Fruit fly (Drosophila melanogaster) whole organism, embryonic: ENCODE results near the gene Rab3-GAP.

ENCODE experiments used
- Asciz ChIP-seq: fragments of 200-800 bp; sonication (Bioruptor generic); optimal IDR thresholded peaks from 2 replicates; lab custom pipeline; 2017; ENCODE audit warnings: missing biosample characterization, mild to moderate bottlenecking, missing genetic modification characterization, missing genetic modification reagents
- Atf-2 ChIP-seq: fragments of 200-800 bp; sonication (Bioruptor generic); optimal IDR thresholded peaks from 2 replicates; lab custom pipeline; 2016; ENCODE audit warnings: missing biosample characterization, missing genetic modification characterization
- Atf3 ChIP-seq: fragments of 200-800 bp; sonication (Bioruptor generic); optimal IDR thresholded peaks from 3 replicates; lab custom pipeline; 2016; ENCODE audit warnings: missing biosample characterization, missing genetic modification characterization
- CG11093 ChIP-seq: fragments of 200-800 bp; sonication (Bioruptor generic); IDR thresholded peaks from 3 replicates; pipeline ENCODE4 v1.3.6; 2022; ENCODE audit warnings: missing biosample characterization, missing genetic modification characterization
- CG12155 ChIP-seq: fragments of 200-800 bp; sonication (Bioruptor generic); optimal IDR thresholded peaks from 3 replicates; lab custom pipeline; 2016; ENCODE audit warnings: missing biosample characterization, missing genetic modification characterization
- CG13296 ChIP-seq: fragments of 200-800 bp; sonication (Bioruptor generic); optimal IDR thresholded peaks from 3 replicates; lab custom pipeline; 2018; ENCODE audit warnings: missing biosample characterization, mild to moderate bottlenecking, missing genetic modification characterization
- CG14441 ChIP-seq: fragments of 200-800 bp; sonication (Bioruptor generic); IDR thresholded peaks from 2 replicates; pipeline ENCODE4 v1.3.6; 2022; ENCODE audit warnings: missing biosample characterization, missing genetic modification characterization
- CG14965 ChIP-seq: fragments of 200-800 bp; sonication (Bioruptor generic); optimal IDR thresholded peaks from 2 replicates; lab custom pipeline; 2016; ENCODE audit warnings: missing biosample characterization, missing genetic modification characterization, borderline replicate concordance
- CG18262 ChIP-seq: fragments of 200-800 bp; optimal IDR thresholded peaks from 3 replicates; lab custom pipeline; 2019; ENCODE audit warnings: missing biosample characterization, mild to moderate bottlenecking, missing genetic modification characterization, moderate library complexity
- CG2678 ChIP-seq: fragments of 200-800 bp; sonication (Bioruptor generic); optimal IDR thresholded peaks from 3 replicates; lab custom pipeline; 2019; ENCODE audit warnings: missing biosample characterization, mild to moderate bottlenecking, missing genetic modification characterization, moderate library complexity
- CG33557 ChIP-seq: fragments of 200-800 bp; sonication (Bioruptor generic); optimal IDR thresholded peaks from 2 replicates; lab custom pipeline; 2019; ENCODE audit warnings: missing biosample characterization, mild to moderate bottlenecking, missing genetic modification characterization, moderate library complexity
- CG34224 ChIP-seq: fragments of 200-800 bp; sonication (Bioruptor generic); IDR thresholded peaks from 3 replicates; pipeline ENCODE4 v1.3.6; 2022; ENCODE audit warnings: missing biosample characterization, missing genetic modification characterization; ENCODE audit not compliant: partially characterized antibody
- CG43689 ChIP-seq: fragments of 200-800 bp; sonication (Bioruptor generic); IDR thresholded peaks from 2 replicates; pipeline ENCODE4 v1.3.6; 2022; ENCODE audit warnings: missing biosample characterization, missing genetic modification characterization
- CG4617 ChIP-seq: fragments of 200-800 bp; sonication (Bioruptor generic); optimal IDR thresholded peaks from 3 replicates; lab custom pipeline; 2016; ENCODE audit warnings: missing biosample characterization, missing genetic modification characterization, borderline replicate concordance
- CG7357 ChIP-seq: fragments of 200-800 bp; sonication (Bioruptor generic); IDR thresholded peaks from 3 replicates; pipeline ENCODE4 v1.3.6; 2022; ENCODE audit warnings: missing biosample characterization, missing genetic modification characterization
- CG7786 ChIP-seq: fragments of 200-800 bp; sonication (Bioruptor generic); optimal IDR thresholded peaks from 2 replicates; lab custom pipeline; 2016; ENCODE audit warnings: missing biosample characterization, missing genetic modification characterization
- CG8290 ChIP-seq, 3 experiments: fragments of 200-800 bp; sonication (Bioruptor generic); optimal IDR thresholded peaks; 2 replicates each; lab custom pipeline; 2016 to 2019; ENCODE audit warnings: missing biosample characterization in 3 of 3, missing genetic modification characterization in 3 of 3, mild to moderate bottlenecking in 2 of 3, moderate library complexity in 1 of 3
- CHES-1-like ChIP-seq: fragments of 200-800 bp; sonication (Bioruptor generic); optimal IDR thresholded peaks from 2 replicates; lab custom pipeline; 2016; ENCODE audit warnings: missing biosample characterization, missing genetic modification characterization
- Deaf1 ChIP-seq: fragments of 200-800 bp; optimal IDR thresholded peaks from 3 replicates; lab custom pipeline; 2019; ENCODE audit warnings: missing biosample characterization, mild to moderate bottlenecking, missing genetic modification characterization, moderate library complexity
- E2f2 ChIP-seq: fragments of 200-800 bp; sonication (Bioruptor generic); IDR thresholded peaks from 2 replicates; pipeline ENCODE4 v1.3.6; 2022; ENCODE audit warnings: missing biosample characterization, missing genetic modification characterization
- Ets65A ChIP-seq: fragments of 200-800 bp; sonication (Bioruptor generic); peaks from one replicate; lab custom pipeline; 2016; ENCODE audit warnings: missing biosample characterization, missing genetic modification characterization
- Fer2 ChIP-seq: fragments of 200-800 bp; sonication (Bioruptor generic); optimal IDR thresholded peaks from 2 replicates; lab custom pipeline; 2018; ENCODE audit warnings: missing biosample characterization, mild to moderate bottlenecking, missing genetic modification characterization, moderate library complexity
- HLH3B ChIP-seq: fragments of 200-800 bp; sonication (Bioruptor generic); IDR thresholded peaks from 2 replicates; pipeline ENCODE4 v1.3.6; 2022; ENCODE audit warnings: missing biosample characterization, missing genetic modification characterization
- Mad ChIP-seq: fragments of 200-800 bp; sonication (Bioruptor generic); optimal IDR thresholded peaks from 2 replicates; lab custom pipeline; 2016; ENCODE audit warnings: missing biosample characterization, missing genetic modification characterization
- Poxn ChIP-seq: fragments of 200-800 bp; sonication (Bioruptor generic); IDR thresholded peaks from 2 replicates; pipeline ENCODE4 v1.3.6; 2022; ENCODE audit warnings: missing biosample characterization, missing genetic modification characterization
- Scr ChIP-seq: fragments of 200-800 bp; sonication (Bioruptor generic); IDR thresholded peaks from 2 replicates; pipeline ENCODE4 v1.3.6; 2022; ENCODE audit warnings: missing biosample characterization, missing genetic modification characterization; ENCODE audit not compliant: partially characterized antibody
- TFAM ChIP-seq: fragments of 200-800 bp; sonication (Bioruptor generic); optimal IDR thresholded peaks from 2 replicates; lab custom pipeline; 2017; ENCODE audit warnings: missing biosample characterization, missing genetic modification characterization, inconsistent platforms
- Vsx1 ChIP-seq: fragments of 200-800 bp; sonication (Bioruptor generic); optimal IDR thresholded peaks from 2 replicates; lab custom pipeline; 2017; ENCODE audit warnings: missing biosample characterization, mild to moderate bottlenecking, missing genetic modification characterization, missing genetic modification reagents
- YL-1 ChIP-seq: fragments of 200-800 bp; sonication (Bioruptor generic); optimal IDR thresholded peaks from 3 replicates; lab custom pipeline; 2017; ENCODE audit warnings: missing biosample characterization, mild to moderate bottlenecking, missing genetic modification characterization
- al ChIP-seq: fragments of 200-800 bp; sonication (Bioruptor generic); IDR thresholded peaks from 2 replicates; pipeline ENCODE4 v1.3.6; 2022; ENCODE audit warnings: missing biosample characterization, missing genetic modification characterization
- br ChIP-seq: fragments of >200 bp; optimal IDR thresholded peaks from 2 replicates; lab custom pipeline; 2017
- corto ChIP-seq: fragments of 200-800 bp; sonication (Bioruptor generic); optimal IDR thresholded peaks from 2 replicates; lab custom pipeline; 2016; ENCODE audit warnings: missing biosample characterization, mild to moderate bottlenecking, missing genetic modification characterization, moderate library complexity
- crp ChIP-seq, 2 experiments: fragments of 200-800 bp; sonication (Bioruptor generic); optimal IDR thresholded peaks; 2 replicates in 1 of 2; 3 replicates in 1 of 2; lab custom pipeline; 2017; ENCODE audit warnings: missing biosample characterization in 2 of 2, missing genetic modification characterization in 2 of 2, mild to moderate bottlenecking in 1 of 2, moderate library complexity in 1 of 2
- da ChIP-seq: fragments of 200-800 bp; sonication (Bioruptor generic); optimal IDR thresholded peaks from 2 replicates; lab custom pipeline; 2016; ENCODE audit warnings: missing biosample characterization, missing genetic modification characterization
- disco-r ChIP-seq: fragments of 200-800 bp; sonication (Bioruptor generic); optimal IDR thresholded peaks from 2 replicates; lab custom pipeline; 2016; ENCODE audit warnings: missing biosample characterization, missing genetic modification characterization
- fd102C ChIP-seq: fragments of 200-800 bp; sonication (Bioruptor generic); optimal IDR thresholded peaks from 2 replicates; lab custom pipeline; 2018; ENCODE audit warnings: missing biosample characterization, mild to moderate bottlenecking, missing genetic modification characterization, moderate library complexity
- fd3F ChIP-seq: fragments of 200-800 bp; sonication (Bioruptor generic); optimal IDR thresholded peaks from 2 replicates; lab custom pipeline; 2018; ENCODE audit warnings: missing biosample characterization, mild to moderate bottlenecking, missing genetic modification characterization, moderate library complexity
- fu2 ChIP-seq: fragments of 200-800 bp; sonication (Bioruptor generic); optimal IDR thresholded peaks from 2 replicates; lab custom pipeline; 2016; ENCODE audit warnings: missing biosample characterization, missing genetic modification characterization
- gem ChIP-seq: fragments of 200-800 bp; sonication (Bioruptor generic); optimal IDR thresholded peaks from 2 replicates; lab custom pipeline; 2019; ENCODE audit warnings: missing biosample characterization, mild to moderate bottlenecking, missing genetic modification characterization, moderate library complexity
- h ChIP-seq: fragments of >200 bp; optimal IDR thresholded peaks from 2 replicates; lab custom pipeline; 2017
- jing ChIP-seq: fragments of 200-800 bp; sonication (Bioruptor generic); optimal IDR thresholded peaks from 2 replicates; lab custom pipeline; 2018; ENCODE audit warnings: missing biosample characterization, mild to moderate bottlenecking, missing genetic modification characterization
- lov ChIP-seq, 2 experiments: fragments of 200-800 bp in 1 of 2; fragments of >200 bp in 1 of 2; sonication (Bioruptor generic) in 1 of 2; IDR thresholded peaks in 1 of 2; optimal IDR thresholded peaks in 1 of 2; 2 replicates in 1 of 2; 3 replicates in 1 of 2; pipeline versions ENCODE4 v1.3.6 to Lab custom; 2017 to 2022; ENCODE audit warnings: missing biosample characterization in 1 of 2, missing genetic modification characterization in 1 of 2
- mam ChIP-seq: fragments of 200-800 bp; sonication (Bioruptor generic); optimal IDR thresholded peaks from 3 replicates; lab custom pipeline; 2016; ENCODE audit warnings: missing biosample characterization, missing genetic modification characterization
- mld ChIP-seq: fragments of 200-800 bp; sonication (Bioruptor generic); IDR thresholded peaks from 3 replicates; pipeline ENCODE4 v1.3.6; 2022; ENCODE audit warnings: missing biosample characterization, missing genetic modification characterization; ENCODE audit not compliant: partially characterized antibody
- ro ChIP-seq: fragments of 200-800 bp; sonication (Bioruptor generic); IDR thresholded peaks from 2 replicates; pipeline ENCODE4 v1.3.6; 2022; ENCODE audit warnings: missing biosample characterization, missing genetic modification characterization
- sens-2 ChIP-seq: fragments of 200-800 bp; sonication (Bioruptor generic); IDR thresholded peaks from 2 replicates; pipeline ENCODE4 v1.3.6; 2022; ENCODE audit warnings: missing biosample characterization, missing genetic modification characterization
- sima ChIP-seq: fragments of 200-800 bp; sonication (Bioruptor generic); optimal IDR thresholded peaks from 2 replicates; lab custom pipeline; 2016; ENCODE audit warnings: missing biosample characterization, missing genetic modification characterization
- slp2 ChIP-seq: fragments of 200-800 bp; sonication (Bioruptor generic); optimal IDR thresholded peaks from 2 replicates; lab custom pipeline; 2016; ENCODE audit warnings: missing biosample characterization, missing genetic modification characterization
- sr ChIP-seq: fragments of 200-800 bp; sonication (Bioruptor generic); IDR thresholded peaks from 3 replicates; pipeline ENCODE4 v1.3.6; 2022; ENCODE audit warnings: missing biosample characterization, missing genetic modification characterization
- sug ChIP-seq: fragments of 200-800 bp; optimal IDR thresholded peaks from 2 replicates; lab custom pipeline; 2019; ENCODE audit warnings: missing biosample characterization, mild to moderate bottlenecking, missing genetic modification characterization, moderate library complexity
- tio ChIP-seq: fragments of 200-800 bp; sonication (Bioruptor generic); optimal IDR thresholded peaks from 2 replicates; lab custom pipeline; 2017; ENCODE audit warnings: missing biosample characterization, missing genetic modification characterization, inconsistent platforms
- zfh2 ChIP-seq: fragments of 200-800 bp; sonication (Bioruptor generic); optimal IDR thresholded peaks from 2 replicates; lab custom pipeline; 2016; ENCODE audit warnings: missing biosample characterization, missing genetic modification characterization

Gene Rab3-GAP

dm6 chr2L:12097698-12098097, 34.7 kb upstream of the Rab3-GAP start, which contains the start of gene Ced-12 (continued):
- TF ChIP-seq sr (GFP tag; lab: Robert Waterston, UW) (no peak), br (no peak), Deaf1 (tag; lab: Kevin White, UChicago) (no peak), Fer2 (tag; lab: Kevin White, UChicago) (no peak), CG18262 (tag; lab: Kevin White, UChicago) (peak; percentile 60), CG12155 (GFP tag; lab: Kevin White, UChicago) (no peak), CHES-1-like (GFP tag; lab: Kevin White, UChicago) (no peak), mam (GFP tag; lab: Kevin White, UChicago) (no peak), CG14965 (GFP tag; lab: Kevin White, UChicago) (no peak), Scr (GFP tag; lab: Robert Waterston, UW) (no peak), da (GFP tag; lab: Kevin White, UChicago) (no peak), sug (no peak), lov (optimal IDR thresholded peaks at IDR 0.05; lab: Kevin White, UChicago) (no peak), lov (GFP tag; IDR thresholded peaks at IDR 0.05; lab: Robert Waterston, UW) (no peak), Mad (GFP tag; lab: Kevin White, UChicago) (no peak), disco-r (GFP tag; lab: Kevin White, UChicago) (no peak), TFAM (no peak), CG11093 (no peak), h (lab: Kevin White, UChicago) (no peak), Atf-2 (GFP tag; lab: Kevin White, UChicago) (no peak), HLH3B (no peak), ro (no peak), CG33557 (GFP tag; lab: Kevin White, UChicago) (no peak), zfh2 (GFP tag; lab: Kevin White, UChicago) (no peak), CG13296 (GFP tag; lab: Kevin White, UChicago) (no peak), CG34224 (GFP tag; lab: Robert Waterston, UW) (no peak), CG2678 (tag; lab: Kevin White, UChicago) (no peak), sima (GFP tag; lab: Kevin White, UChicago) (no peak), mld (GFP tag; lab: Robert Waterston, UW) (no peak), CG7357 (GFP tag; lab: Robert Waterston, UW) (no peak), CG4617 (peak; percentile 87), gem (tag; lab: Kevin White, UChicago) (no peak), crp (GFP tag; optimal IDR thresholded peaks at IDR 0.05; lab: Kevin White, UChicago) (peak in 1 of 2 experiments; percentile 4), sens-2 (GFP tag; lab: Robert Waterston, UW) (no peak), fd102C (GFP tag; lab: Kevin White, UChicago) (no peak), Poxn (GFP tag; lab: Robert Waterston, UW) (no peak), CG14441 (no peak), al (GFP tag; lab: Robert Waterston, UW) (no peak), YL-1 (GFP tag; lab: Kevin White, UChicago) (peak; percentile 23), E2f2 (peak; percentile 96), Atf3 (GFP tag; lab: Kevin White, UChicago) (no peak), corto (GFP tag; lab: Kevin White, UChicago) (no peak), CG43689 (no peak), Ets65A (no peak), fu2 (no peak), fd3F (GFP tag; lab: Kevin White, UChicago) (no peak), jing (GFP tag; lab: Kevin White, UChicago) (no peak), CG8290 (GFP tag; optimal IDR thresholded peaks at IDR 0.05; lab: Kevin White, UChicago) (no peak), CG8290 (tag; optimal IDR thresholded peaks at IDR 0.05; lab: Kevin White, UChicago) (no peak), slp2 (GFP tag; lab: Kevin White, UChicago) (no peak), Vsx1 (GFP tag; lab: Kevin White, UChicago) (no peak), CG7786 (no peak), Asciz (GFP tag; lab: Kevin White, UChicago) (no peak), tio (GFP tag; lab: Kevin White, UChicago) (no peak)
